Worm (Caenorhabditis elegans) whole organism, L3 larva: Measurements from ENCODE around the gene W03G1.2.

Experiments used
- R02D3.7 ChIP-seq: fragments of 150-350 bp; optimal IDR thresholded peaks from 2 replicates; lab custom pipeline; 2014; ENCODE audit warnings: missing biosample characterization, missing genetic modification characterization
- aly-2 ChIP-seq: fragments of 150-350 bp; optimal IDR thresholded peaks from 2 replicates; lab custom pipeline; 2014; ENCODE audit warnings: missing biosample characterization, missing genetic modification characterization
- ama-1 ChIP-seq: fragments of 150-350 bp; optimal IDR thresholded peaks from 2 replicates; lab custom pipeline; 2018
- ceh-16 ChIP-seq: sonication (generic microtip); optimal IDR thresholded peaks from 2 replicates; lab custom pipeline; 2017; ENCODE audit warnings: missing biosample characterization, missing genetic modification characterization
- ceh-28 ChIP-seq: fragments of 150-350 bp; optimal IDR thresholded peaks from 2 replicates; lab custom pipeline; 2014; ENCODE audit warnings: missing biosample characterization, missing genetic modification reagents, missing genetic modification characterization
- ceh-82 ChIP-seq: fragments of 150-350 bp; optimal IDR thresholded peaks from 2 replicates; lab custom pipeline; 2014; ENCODE audit warnings: missing biosample characterization, missing genetic modification characterization
- ceh-9 ChIP-seq: sonication (generic microtip); optimal IDR thresholded peaks from 2 replicates; lab custom pipeline; 2018; ENCODE audit warnings: missing biosample characterization, missing genetic modification characterization
- daf-12 ChIP-seq: fragments of 150-350 bp; optimal IDR thresholded peaks from 2 replicates; lab custom pipeline; 2014; ENCODE audit warnings: missing biosample characterization, missing genetic modification reagents, missing genetic modification characterization
- egl-27 ChIP-seq: sonication (generic microtip); optimal IDR thresholded peaks from 4 replicates; lab custom pipeline; 2017; ENCODE audit warnings: missing biosample characterization, missing genetic modification reagents, missing genetic modification characterization
- egl-5 ChIP-seq: fragments of 150-350 bp; optimal IDR thresholded peaks from 2 replicates; lab custom pipeline; 2017; ENCODE audit warnings: missing biosample characterization, missing genetic modification reagents, missing genetic modification characterization, inconsistent platforms
- elt-1 ChIP-seq: fragments of 150-350 bp; optimal IDR thresholded peaks from 2 replicates; lab custom pipeline; 2014; ENCODE audit warnings: missing biosample characterization, missing genetic modification characterization
- elt-2 ChIP-seq: sonication (generic microtip); optimal IDR thresholded peaks from 2 replicates; lab custom pipeline; 2016; ENCODE audit warnings: missing genetic modification reagents, mild to moderate bottlenecking, missing genetic modification characterization, missing compliant biosample characterization
- elt-3 ChIP-seq, 3 experiments: fragments of 150-350 bp in 1 of 3; sonication (generic microtip) in 2 of 3; optimal IDR thresholded peaks; 2 replicates in 2 of 3; 4 replicates in 1 of 3; lab custom pipeline; 2014 to 2017; ENCODE audit warnings: missing biosample characterization in 3 of 3, missing genetic modification characterization in 3 of 3
- eor-1 ChIP-seq, 2 experiments: fragments of 150-350 bp; optimal IDR thresholded peaks; 2 replicates each; lab custom pipeline; 2014 to 2018; ENCODE audit warnings: missing biosample characterization in 2 of 2, missing genetic modification characterization in 2 of 2
- fkh-2 ChIP-seq: fragments of 150-350 bp; optimal IDR thresholded peaks from 2 replicates; lab custom pipeline; 2014; ENCODE audit warnings: missing biosample characterization, missing genetic modification reagents, missing genetic modification characterization
- hmg-11 ChIP-seq: sonication (generic microtip); optimal IDR thresholded peaks from 2 replicates; lab custom pipeline; 2016; ENCODE audit warnings: missing genetic modification characterization, missing compliant biosample characterization
- lin-15B ChIP-seq: fragments of 150-350 bp; optimal IDR thresholded peaks from 2 replicates; lab custom pipeline; 2014; ENCODE audit warnings: missing biosample characterization, missing genetic modification characterization
- lin-39 ChIP-seq: fragments of 150-350 bp; optimal IDR thresholded peaks from 2 replicates; lab custom pipeline; 2018; ENCODE audit warnings: missing biosample characterization, missing genetic modification reagents, missing genetic modification characterization
- lsy-12 ChIP-seq: sonication (generic microtip); optimal IDR thresholded peaks from 2 replicates; lab custom pipeline; 2016; ENCODE audit warnings: mild to moderate bottlenecking, missing genetic modification characterization, missing compliant biosample characterization
- nfya-1 ChIP-seq: sonication (generic microtip); optimal IDR thresholded peaks from 2 replicates; lab custom pipeline; 2017; ENCODE audit warnings: missing genetic modification characterization, mild to moderate bottlenecking, missing compliant biosample characterization, antibody characterized with exemption, moderate library complexity; ENCODE audit not compliant: insufficient read depth
- nhr-237 ChIP-seq: fragments of 150-350 bp; optimal IDR thresholded peaks from 2 replicates; lab custom pipeline; 2014; ENCODE audit warnings: missing biosample characterization, missing genetic modification characterization
- nhr-28 ChIP-seq: fragments of 150-350 bp; optimal IDR thresholded peaks from 2 replicates; lab custom pipeline; 2014; ENCODE audit warnings: missing biosample characterization, missing genetic modification characterization
- nhr-43 ChIP-seq: sonication (generic microtip); optimal IDR thresholded peaks from 2 replicates; lab custom pipeline; 2016; ENCODE audit warnings: mild to moderate bottlenecking, missing genetic modification characterization, missing compliant biosample characterization; ENCODE audit not compliant: poor library complexity, severe bottlenecking
- nhr-77 ChIP-seq: fragments of 150-350 bp; optimal IDR thresholded peaks from 2 replicates; lab custom pipeline; 2014; ENCODE audit warnings: missing biosample characterization, missing genetic modification characterization
- pha-4 ChIP-seq: fragments of 150-350 bp; optimal IDR thresholded peaks from 2 replicates; lab custom pipeline; 2014; ENCODE audit warnings: missing biosample characterization, missing genetic modification reagents, missing genetic modification characterization
- pqm-1 ChIP-seq: fragments of 150-350 bp; optimal IDR thresholded peaks from 2 replicates; lab custom pipeline; 2017; ENCODE audit warnings: missing biosample characterization, missing genetic modification characterization, inconsistent platforms
- skn-1 ChIP-seq: fragments of 150-350 bp; optimal IDR thresholded peaks from 2 replicates; lab custom pipeline; 2014; ENCODE audit warnings: missing biosample characterization, missing genetic modification characterization
- snpc-4 ChIP-seq: fragments of 150-350 bp; optimal IDR thresholded peaks from 2 replicates; lab custom pipeline; 2014; ENCODE audit warnings: missing biosample characterization, missing genetic modification characterization
- unc-62 ChIP-seq: fragments of 150-350 bp; sonication (generic microtip); optimal IDR thresholded peaks from 4 replicates; lab custom pipeline; 2014; ENCODE audit warnings: missing biosample characterization, missing genetic modification reagents, missing genetic modification characterization
- zag-1 ChIP-seq: fragments of 150-350 bp; optimal IDR thresholded peaks from 2 replicates; lab custom pipeline; 2014; ENCODE audit warnings: missing biosample characterization, missing genetic modification characterization
- ztf-4 ChIP-seq: fragments of 150-350 bp; optimal IDR thresholded peaks from 2 replicates; lab custom pipeline; 2014; ENCODE audit warnings: missing biosample characterization, missing genetic modification characterization

W03G1.2 gene

ce11 chrIV:551923-552322 lies 27.5 kb downstream of the W03G1.2 start:
- no peak for TF ChIP-seq lin-39 (tag; lab: Kevin White, UChicago)
- TF ChIP-seq lin-15B (tag; lab: Kevin White, UChicago), result no peak
- TF ChIP-seq ama-1 (lab: Kevin White, UChicago), result no peak
- peak; percentile 84 for TF ChIP-seq elt-2 (tag; lab: Kevin White, UChicago)
- peak; percentile 82 for TF ChIP-seq pqm-1 (tag; lab: Kevin White, UChicago)
- no peak for TF ChIP-seq ceh-28 (tag; lab: Kevin White, UChicago)
- TF ChIP-seq nhr-77 (tag; lab: Kevin White, UChicago), result no peak
- no peak for TF ChIP-seq snpc-4 (tag; lab: Kevin White, UChicago)
- TF ChIP-seq egl-27, result no peak
- TF ChIP-seq nhr-237, result no peak
- no peak for TF ChIP-seq egl-5 (tag; lab: Kevin White, UChicago)

ce11 chrIV:554005-554404 lies 29.6 kb downstream of the W03G1.2 start:
- TF ChIP-seq nfya-1 (tag; lab: Kevin White, UChicago) (no peak), ceh-16 (tag; lab: Kevin White, UChicago) (no peak), elt-1 (tag; lab: Kevin White, UChicago) (no peak), unc-62 (GFP tag; lab: Kevin White, UChicago) (no peak), ceh-28 (tag; lab: Kevin White, UChicago) (no peak), pha-4 (no peak), lsy-12 (tag; lab: Kevin White, UChicago) (no peak), nhr-43 (tag; lab: Kevin White, UChicago) (no peak), daf-12 (tag; lab: Kevin White, UChicago) (no peak), nhr-77 (tag; lab: Kevin White, UChicago) (no peak), lin-39 (tag; lab: Kevin White, UChicago) (no peak), ztf-4 (tag; lab: Kevin White, UChicago) (no peak), snpc-4 (tag; lab: Kevin White, UChicago) (no peak), nhr-28 (no peak), ama-1 (lab: Kevin White, UChicago) (no peak)

- TF ChIP-seq aly-2 (tag; lab: Kevin White, UChicago) (no peak), R02D3.7 (tag; lab: Kevin White, UChicago) (no peak)
- TF ChIP-seq, all 47 proteins: peak for 0
These were observed 34.4 kb downstream of the W03G1.2 start, which contains the start of gene efn-4 for ce11 chrIV:558735-559284. Gene efn-4, plus strand, starts transcription at chrIV:559234.

ce11 chrIV:560314-560713 lies 35.9 kb downstream of the W03G1.2 start:
- TF ChIP-seq lsy-12 (tag; lab: Kevin White, UChicago), result no peak
- TF ChIP-seq R02D3.7 (tag; lab: Kevin White, UChicago), result no peak
- no peak for TF ChIP-seq skn-1 (tag; lab: Kevin White, UChicago)
- no peak for TF ChIP-seq lin-39 (tag; lab: Kevin White, UChicago)
- TF ChIP-seq fkh-2, result no peak
- TF ChIP-seq nhr-77 (tag; lab: Kevin White, UChicago), result no peak
- no peak for TF ChIP-seq nfya-1 (tag; lab: Kevin White, UChicago)
- no peak for TF ChIP-seq eor-1 (tag; optimal IDR thresholded peaks at IDR 0.05; lab: Kevin White, UChicago)
- no peak for TF ChIP-seq ceh-16 (tag; lab: Kevin White, UChicago)
- no peak for TF ChIP-seq ceh-9
- no peak for TF ChIP-seq hmg-11
- TF ChIP-seq ceh-82 (tag; lab: Kevin White, UChicago), result no peak
- TF ChIP-seq elt-3 (tag; optimal IDR thresholded peaks at IDR 0.05; lab: Kevin White, UChicago), result no peak
- TF ChIP-seq snpc-4 (tag; lab: Kevin White, UChicago), result no peak
- no peak for TF ChIP-seq nhr-28
- TF ChIP-seq pha-4, result no peak
- TF ChIP-seq ztf-4 (tag; lab: Kevin White, UChicago), result no peak

ce11 chrIV:560780-561179 lies 36.3 kb downstream of the W03G1.2 start:
- TF ChIP-seq ceh-16 (tag; lab: Kevin White, UChicago) (no peak), ceh-9 (no peak), ceh-82 (tag; lab: Kevin White, UChicago) (no peak), zag-1 (tag; lab: Kevin White, UChicago) (no peak), pha-4 (no peak)
